Fruit fly (Drosophila melanogaster) whole organism, embryonic: ENCODE measurements around the gene CG5013.

Experiments used
- Ada2b ChIP-seq: fragments of 200-800 bp; sonication (Bioruptor generic); IDR thresholded peaks from 2 replicates; pipeline ENCODE4 v1.3.6; 2022; ENCODE audit warnings: missing biosample characterization, missing genetic modification characterization
- BEAF-32 ChIP-seq: fragments of 200-800 bp; sonication (Bioruptor generic); optimal IDR thresholded peaks from 3 replicates; lab custom pipeline; 2017; ENCODE audit warnings: missing biosample characterization, missing genetic modification characterization, mild to moderate bottlenecking, moderate library complexity, missing genetic modification reagents
- CG10267 ChIP-seq: fragments of 200-800 bp; sonication (Bioruptor generic); optimal IDR thresholded peaks from 2 replicates; lab custom pipeline; 2018; ENCODE audit warnings: missing biosample characterization, mild to moderate bottlenecking, missing genetic modification characterization, moderate library complexity
- CG11504 ChIP-seq: fragments of 200-800 bp; sonication (Bioruptor generic); optimal IDR thresholded peaks from 3 replicates; lab custom pipeline; 2019; ENCODE audit warnings: missing biosample characterization, mild to moderate bottlenecking, missing genetic modification characterization, moderate library complexity
- CG1603 ChIP-seq: fragments of 200-800 bp; sonication (Bioruptor generic); optimal IDR thresholded peaks from 2 replicates; lab custom pipeline; 2019; ENCODE audit warnings: missing biosample characterization, mild to moderate bottlenecking, missing genetic modification characterization, moderate library complexity
- CG17829 ChIP-seq: fragments of 200-800 bp; optimal IDR thresholded peaks from 2 replicates; lab custom pipeline; 2019; ENCODE audit warnings: missing biosample characterization, mild to moderate bottlenecking, missing genetic modification characterization, moderate library complexity
- CG17912 ChIP-seq: fragments of 200-800 bp; sonication (Bioruptor generic); optimal IDR thresholded peaks from 2 replicates; lab custom pipeline; 2018; ENCODE audit warnings: missing biosample characterization, mild to moderate bottlenecking, missing genetic modification characterization
- CG2116 ChIP-seq: fragments of 200-800 bp; sonication (Bioruptor generic); optimal IDR thresholded peaks from 3 replicates; lab custom pipeline; 2018; ENCODE audit warnings: missing biosample characterization, mild to moderate bottlenecking, missing genetic modification characterization
- CG2202 ChIP-seq: fragments of 200-800 bp; sonication (Bioruptor generic); optimal IDR thresholded peaks from 2 replicates; lab custom pipeline; 2018; ENCODE audit warnings: missing biosample characterization, mild to moderate bottlenecking, missing genetic modification characterization
- CG3726 ChIP-seq: fragments of 200-800 bp; sonication (Bioruptor generic); IDR thresholded peaks from 3 replicates; pipeline ENCODE4, ENCODE4 v1.3.6; 2022; ENCODE audit warnings: missing biosample characterization, missing genetic modification characterization
- CG3847 ChIP-seq: fragments of 200-800 bp; sonication (Bioruptor generic); IDR thresholded peaks from 2 replicates; pipeline ENCODE4 v1.3.6; 2022; ENCODE audit warnings: missing biosample characterization, missing genetic modification characterization
- CG42726 ChIP-seq: fragments of 200-800 bp; sonication (Bioruptor generic); IDR thresholded peaks from 2 replicates; pipeline ENCODE4 v1.3.6; 2022; ENCODE audit warnings: missing biosample characterization, missing genetic modification characterization; ENCODE audit not compliant: partially characterized antibody
- CG4617 ChIP-seq: fragments of 200-800 bp; sonication (Bioruptor generic); optimal IDR thresholded peaks from 3 replicates; lab custom pipeline; 2016; ENCODE audit warnings: missing biosample characterization, missing genetic modification characterization, borderline replicate concordance
- CG7963 ChIP-seq: fragments of 200-800 bp; sonication (Bioruptor generic); IDR thresholded peaks from 3 replicates; pipeline ENCODE4 v1.3.6; 2022; ENCODE audit warnings: missing biosample characterization, missing genetic modification characterization; ENCODE audit not compliant: partially characterized antibody
- CG9797 ChIP-seq: fragments of 200-800 bp; sonication (Bioruptor generic); optimal IDR thresholded peaks from 3 replicates; lab custom pipeline; 2018; ENCODE audit warnings: missing biosample characterization, mild to moderate bottlenecking, missing genetic modification characterization
- CHES-1-like ChIP-seq: fragments of 200-800 bp; sonication (Bioruptor generic); optimal IDR thresholded peaks from 2 replicates; lab custom pipeline; 2016; ENCODE audit warnings: missing biosample characterization, missing genetic modification characterization
- Camta ChIP-seq: fragments of 200-800 bp; sonication (Bioruptor generic); optimal IDR thresholded peaks from 2 replicates; lab custom pipeline; 2016; ENCODE audit warnings: missing biosample characterization, missing genetic modification characterization
- CoRest ChIP-seq: fragments of 200-800 bp; sonication (Bioruptor generic); optimal IDR thresholded peaks from 3 replicates; lab custom pipeline; 2018; ENCODE audit warnings: missing biosample characterization, mild to moderate bottlenecking, missing genetic modification characterization, moderate library complexity
- Dref ChIP-seq: fragments of 200-800 bp; sonication (Bioruptor generic); IDR thresholded peaks from 2 replicates; pipeline ENCODE4 v1.3.6; 2022; ENCODE audit warnings: missing biosample characterization, missing genetic modification characterization
- Ets97D ChIP-seq: fragments of 200-800 bp; sonication (Bioruptor generic); optimal IDR thresholded peaks from 3 replicates; lab custom pipeline; 2016; ENCODE audit warnings: missing biosample characterization, missing genetic modification characterization
- HHEX ChIP-seq: fragments of 200-800 bp; sonication (Bioruptor generic); optimal IDR thresholded peaks from 3 replicates; lab custom pipeline; 2017; ENCODE audit warnings: missing biosample characterization, mild to moderate bottlenecking, missing genetic modification characterization, missing genetic modification reagents
- HLH4C ChIP-seq: fragments of 200-800 bp; sonication (Bioruptor generic); IDR thresholded peaks from 3 replicates; pipeline ENCODE4 v1.3.6; 2022; ENCODE audit warnings: missing biosample characterization, missing genetic modification characterization; ENCODE audit not compliant: partially characterized antibody
- HmgZ ChIP-seq: fragments of 200-800 bp; sonication (Bioruptor generic); optimal IDR thresholded peaks from 2 replicates; lab custom pipeline; 2018; ENCODE audit warnings: missing biosample characterization, mild to moderate bottlenecking, missing genetic modification characterization
- Opbp ChIP-seq: fragments of 200-800 bp; sonication (Bioruptor generic); IDR thresholded peaks from 3 replicates; pipeline ENCODE4 v1.3.6; 2022; ENCODE audit warnings: missing biosample characterization, missing genetic modification characterization; ENCODE audit not compliant: partially characterized antibody
- Sin3A ChIP-seq: fragments of >200 bp; optimal IDR thresholded peaks from 2 replicates; lab custom pipeline; 2018
- Sry-δ ChIP-seq: fragments of 200-800 bp; sonication (Bioruptor generic); optimal IDR thresholded peaks from 2 replicates; lab custom pipeline; 2016; ENCODE audit warnings: missing biosample characterization, missing genetic modification characterization
- YL-1 ChIP-seq: fragments of 200-800 bp; sonication (Bioruptor generic); optimal IDR thresholded peaks from 3 replicates; lab custom pipeline; 2017; ENCODE audit warnings: missing biosample characterization, mild to moderate bottlenecking, missing genetic modification characterization
- ato ChIP-seq: fragments of 200-800 bp; sonication (Bioruptor generic); IDR thresholded peaks from 2 replicates; pipeline ENCODE4 v1.3.6; 2022; ENCODE audit warnings: missing biosample characterization, missing genetic modification characterization; ENCODE audit not compliant: partially characterized antibody
- chinmo ChIP-seq: fragments of 200-800 bp; sonication (Bioruptor generic); IDR thresholded peaks from 4 replicates; pipeline ENCODE4 v1.3.6; 2022; ENCODE audit warnings: missing biosample characterization, missing genetic modification characterization; ENCODE audit not compliant: partially characterized antibody
- chm ChIP-seq: fragments of 200-800 bp; sonication (Bioruptor generic); IDR thresholded peaks from 2 replicates; pipeline ENCODE4 v1.3.6; 2022; ENCODE audit warnings: missing biosample characterization, missing genetic modification characterization
- ci ChIP-seq: fragments of 200-800 bp; sonication (Bioruptor generic); IDR thresholded peaks from 3 replicates; pipeline ENCODE4 v1.3.6; 2022; ENCODE audit warnings: missing biosample characterization, missing genetic modification characterization
- gce ChIP-seq: fragments of 200-800 bp; sonication (Bioruptor generic); IDR thresholded peaks from 3 replicates; pipeline ENCODE4 v1.3.6; 2022; ENCODE audit warnings: missing biosample characterization, missing genetic modification characterization
- gfzf ChIP-seq: fragments of 200-800 bp; sonication (Bioruptor generic); optimal IDR thresholded peaks from 2 replicates; lab custom pipeline; 2016; ENCODE audit warnings: missing biosample characterization, mild to moderate bottlenecking, missing genetic modification characterization, moderate library complexity
- hb ChIP-seq: fragments of 200-800 bp; sonication (Bioruptor generic); IDR thresholded peaks from 3 replicates; pipeline ENCODE4 v1.3.6; 2022; ENCODE audit warnings: missing biosample characterization, missing genetic modification characterization; ENCODE audit not compliant: partially characterized antibody
- knrl ChIP-seq: fragments of 200-800 bp; sonication (Bioruptor generic); IDR thresholded peaks from 3 replicates; pipeline ENCODE4 v1.3.6; 2022; ENCODE audit warnings: missing biosample characterization, missing genetic modification characterization; ENCODE audit not compliant: partially characterized antibody
- lbe ChIP-seq: fragments of 200-800 bp; sonication (Bioruptor generic); optimal IDR thresholded peaks from 2 replicates; lab custom pipeline; 2016; ENCODE audit warnings: missing biosample characterization, mild to moderate bottlenecking, missing genetic modification characterization
- mld ChIP-seq: fragments of 200-800 bp; sonication (Bioruptor generic); IDR thresholded peaks from 3 replicates; pipeline ENCODE4 v1.3.6; 2022; ENCODE audit warnings: missing biosample characterization, missing genetic modification characterization; ENCODE audit not compliant: partially characterized antibody
- nerfin-1 ChIP-seq: fragments of 200-800 bp; sonication (Bioruptor generic); optimal IDR thresholded peaks from 3 replicates; lab custom pipeline; 2019; ENCODE audit warnings: missing biosample characterization, mild to moderate bottlenecking, missing genetic modification characterization, moderate library complexity
- nerfin-2 ChIP-seq: fragments of 200-800 bp; sonication (Bioruptor generic); IDR thresholded peaks from 2 replicates; pipeline ENCODE4 v1.3.6; 2022; ENCODE audit warnings: missing biosample characterization, missing genetic modification characterization; ENCODE audit not compliant: partially characterized antibody
- nmo ChIP-seq: fragments of 200-800 bp; sonication (Bioruptor generic); optimal IDR thresholded peaks from 2 replicates; lab custom pipeline; 2018; ENCODE audit warnings: missing biosample characterization, mild to moderate bottlenecking, missing genetic modification characterization, moderate library complexity
- sens ChIP-seq: fragments of 200-800 bp; sonication (Bioruptor generic); peaks from one replicate; lab custom pipeline; 2016; ENCODE audit warnings: missing biosample characterization, missing genetic modification characterization

The CG5013 gene

DNA sequence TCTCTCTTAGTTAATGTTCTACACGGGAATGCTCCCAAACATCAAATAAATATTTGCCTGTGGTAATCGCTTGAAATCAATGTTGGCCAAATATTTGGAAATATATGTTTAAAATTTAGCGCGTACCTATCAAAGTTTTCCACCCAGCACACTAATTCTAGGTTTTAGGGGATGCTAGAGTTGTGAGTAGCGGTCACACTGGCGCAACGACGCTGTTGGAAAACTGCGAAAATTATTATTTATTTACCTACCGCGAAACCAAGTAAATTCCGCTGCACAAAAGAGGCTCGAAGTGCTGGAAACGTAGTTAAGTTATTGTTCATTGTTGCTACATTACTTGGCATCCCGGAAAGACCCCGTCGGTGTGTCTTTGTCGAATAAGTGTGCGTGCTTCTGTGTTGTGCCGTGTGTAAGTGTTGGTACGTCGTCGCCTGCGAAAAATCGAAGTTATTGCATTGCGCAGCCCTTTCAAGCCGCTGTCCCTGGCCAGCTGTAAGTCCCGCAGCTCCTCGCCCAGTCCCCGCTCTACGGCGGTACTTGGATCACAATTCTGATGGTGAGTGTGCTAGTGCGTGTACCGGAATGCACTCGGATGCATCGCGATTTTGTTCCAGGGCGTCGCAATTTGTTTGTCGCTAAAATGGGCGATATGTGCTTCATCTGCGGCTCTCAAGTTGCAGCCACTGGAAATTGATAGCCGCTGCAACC, 1.3 kb downstream of the CG5013 start, which contains the start of gene msps (continued):
- TF ChIP-seq CHES-1-like (GFP tag; lab: Kevin White, UChicago) (peak; percentile 36), lbe (GFP tag; lab: Kevin White, UChicago) (no peak), CG1603 (tag; lab: Kevin White, UChicago) (peak; percentile 53), Opbp (GFP tag; lab: Robert Waterston, UW) (peak; percentile 74; the same call in 2 of the 3 replicates), Ada2b (no peak), nerfin-2 (GFP tag; lab: Robert Waterston, UW) (peak; percentile 78), CG10267 (tag; lab: Kevin White, UChicago) (peak; percentile 43), HHEX (no peak), nerfin-1 (tag; lab: Kevin White, UChicago) (peak; percentile 100), CoRest (tag; lab: Kevin White, UChicago) (no peak), CG2116 (GFP tag; lab: Kevin White, UChicago) (peak; percentile 27), CG9797 (GFP tag; lab: Kevin White, UChicago) (peak; percentile 87), gce (GFP tag; lab: Robert Waterston, UW) (no peak), ato (GFP tag; lab: Robert Waterston, UW) (peak; percentile 65; the same call in 1 of the 2 replicates), knrl (GFP tag; lab: Robert Waterston, UW) (peak; percentile 45; the same call in 2 of the 3 replicates), Sin3A (lab: Kevin White, UChicago) (peak; percentile 56), gfzf (GFP tag; lab: Kevin White, UChicago) (peak; percentile 95), HmgZ (tag; lab: Kevin White, UChicago) (peak; percentile 64), CG7963 (peak; percentile 89), chm (GFP tag; lab: Robert Waterston, UW) (no peak), nmo (GFP tag; lab: Kevin White, UChicago) (peak; percentile 56), hb (peak; percentile 61), Dref (GFP tag; lab: Robert Waterston, UW) (peak; percentile 32; the same call in 1 of the 2 replicates), CG17829 (tag; lab: Kevin White, UChicago) (peak; percentile 24), BEAF-32 (GFP tag; lab: Kevin White, UChicago) (peak; percentile 43), CG3726 (GFP tag; lab: Robert Waterston, UW) (no peak), ci (GFP tag; lab: Robert Waterston, UW) (0 out of 3 replicates have a peak, but pooled peaks have one; percentile 5), CG17912 (no peak), CG42726 (peak; percentile 64; the same call in 1 of the 2 replicates), sens (GFP tag; lab: Kevin White, UChicago) (peak; percentile 77), Sry-δ (GFP tag; lab: Kevin White, UChicago) (peak; percentile 50), CG4617 (GFP tag; lab: Kevin White, UChicago) (peak; percentile 95), mld (GFP tag; lab: Robert Waterston, UW) (peak; percentile 76; the same call in 2 of the 3 replicates), YL-1 (GFP tag; lab: Kevin White, UChicago) (peak; percentile 76), HLH4C (peak; percentile 52; the same call in 2 of the 3 replicates), Ets97D (GFP tag; lab: Kevin White, UChicago) (peak; percentile 13), chinmo (GFP tag; lab: Robert Waterston, UW) (0 out of 4 replicates have a peak, but pooled peaks have one; percentile 49), CG11504 (peak; percentile 0), CG2202 (tag; lab: Kevin White, UChicago) (no peak), Camta (GFP tag; lab: Kevin White, UChicago) (no peak), CG3847 (peak; percentile 32; the same call in 1 of the 2 replicates)
